Fruit fly (Drosophila melanogaster): Measurements from ENCODE around the gene eya.

DNA sequence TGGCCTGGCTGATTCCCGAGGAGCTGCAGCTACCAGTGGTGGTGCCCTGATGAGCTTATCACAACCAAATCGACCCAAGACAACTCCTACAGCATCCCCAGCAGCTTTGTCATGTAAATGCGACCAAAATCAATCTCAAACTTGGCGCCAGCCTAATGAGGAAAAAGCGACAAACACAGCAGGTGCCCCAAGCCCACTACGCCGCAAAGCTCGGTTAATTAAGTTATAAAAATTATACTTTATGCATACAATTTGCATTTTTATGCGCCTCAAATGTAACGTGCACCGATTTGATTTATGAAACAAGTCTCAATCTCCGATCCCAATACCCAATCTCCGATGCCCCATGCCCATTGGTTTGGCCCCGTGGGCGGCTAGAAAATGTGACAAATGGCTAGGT, 4.0 kb upstream of the eya start:
- TF ChIP-seq psq (optimal IDR thresholded peaks at IDR 0.05): no peak
- TF ChIP-seq usp (GFP tag; optimal IDR thresholded peaks at IDR 0.05): no peak
- TF ChIP-seq pan (optimal IDR thresholded peaks at IDR 0.05): no peak
- no peak for TF ChIP-seq CG8478 (optimal IDR thresholded peaks at IDR 0.05)
- TF ChIP-seq EcR (GFP tag; optimal IDR thresholded peaks at IDR 0.05): no peak
